Worm (Caenorhabditis elegans) whole organism, young adult: ENCODE measurements around the gene C03A3.2.

Source experiments
- B0035.1 ChIP-seq: sonication (generic microtip); optimal IDR thresholded peaks from 2 replicates; lab custom pipeline; 2016; ENCODE audit warnings: missing genetic modification characterization, mild to moderate bottlenecking, missing compliant biosample characterization, missing genotype, missing genetic modification reagents
- B0336.3 ChIP-seq: fragments of 200-800 bp; sonication (Bioruptor generic); IDR thresholded peaks from 2 replicates; pipeline ENCODE4 v1.3.6; 2022; ENCODE audit warnings: missing genetic modification characterization, missing compliant biosample characterization
- F33H1.4 ChIP-seq: fragments of 200-800 bp; sonication (Bioruptor generic); IDR thresholded peaks from 2 replicates; pipeline ENCODE4 v1.3.6; 2022; ENCODE audit warnings: missing genetic modification reagents, missing genetic modification characterization, missing compliant biosample characterization
- F52B5.7 ChIP-seq: sonication (generic microtip); optimal IDR thresholded peaks from 2 replicates; lab custom pipeline; 2016; ENCODE audit warnings: mild to moderate bottlenecking, missing genetic modification characterization, missing compliant biosample characterization
- K11D2.4 ChIP-seq: fragments of 200-800 bp; sonication (Bioruptor generic); IDR thresholded peaks from 2 replicates; pipeline ENCODE4 v1.3.6; 2022; ENCODE audit warnings: missing genetic modification reagents, missing genetic modification characterization, missing compliant biosample characterization
- K12H6.12 ChIP-seq: fragments of 200-800 bp; sonication (Bioruptor generic); optimal IDR thresholded peaks from 2 replicates; lab custom pipeline; 2018; ENCODE audit warnings: mild to moderate bottlenecking, missing genetic modification characterization, missing compliant biosample characterization
- T26A5.8 ChIP-seq: sonication (generic microtip); optimal IDR thresholded peaks from 2 replicates; lab custom pipeline; 2016; ENCODE audit warnings: missing genetic modification characterization, missing compliant biosample characterization
- Y53F4B.3 ChIP-seq: fragments of 200-800 bp; sonication (Bioruptor generic); IDR thresholded peaks from 2 replicates; pipeline ENCODE4 v1.3.6; 2022; ENCODE audit warnings: missing genetic modification reagents, missing genetic modification characterization, missing compliant biosample characterization
- Y79H2A.3 ChIP-seq: fragments of 200-800 bp; sonication (Bioruptor generic); conservative IDR thresholded peaks from 2 replicates; pipeline ENCODE4 v1.3.6; 2022; ENCODE audit warnings: missing genetic modification reagents, missing genetic modification characterization, missing compliant biosample characterization
- ZK185.1 ChIP-seq: sonication (generic microtip); optimal IDR thresholded peaks from 2 replicates; lab custom pipeline; 2016; ENCODE audit warnings: mild to moderate bottlenecking, missing genetic modification characterization, missing compliant biosample characterization; ENCODE audit not compliant: poor library complexity, severe bottlenecking
- atf-7 ChIP-seq: sonication (generic microtip); optimal IDR thresholded peaks from 2 replicates; lab custom pipeline; 2017; ENCODE audit warnings: mild to moderate bottlenecking, missing genetic modification characterization, missing compliant biosample characterization
- bed-2 ChIP-seq: fragments of 200-800 bp; sonication (Bioruptor generic); IDR thresholded peaks from 2 replicates; pipeline ENCODE4 v1.3.6; 2022; ENCODE audit warnings: missing genetic modification reagents, missing genetic modification characterization, missing compliant biosample characterization
- ccch-3 ChIP-seq: fragments of 200-800 bp; sonication (Bioruptor generic); optimal IDR thresholded peaks from 2 replicates; lab custom pipeline; 2018; ENCODE audit warnings: mild to moderate bottlenecking, missing genetic modification characterization, missing compliant biosample characterization
- cebp-1 ChIP-seq, 2 experiments: fragments of 200-800 bp in 1 of 2; sonication (Bioruptor generic) in 1 of 2; sonication (generic microtip) in 1 of 2; IDR thresholded peaks in 1 of 2; optimal IDR thresholded peaks in 1 of 2; 2 replicates each; pipeline versions ENCODE4 v1.3.6 to Lab custom; 2017 to 2022; ENCODE audit warnings: missing compliant biosample characterization in 2 of 2, missing genetic modification characterization in 2 of 2, mild to moderate bottlenecking in 1 of 2, missing genetic modification reagents in 1 of 2, moderate library complexity in 1 of 2
- cebp-2 ChIP-seq: fragments of 200-800 bp; sonication (Bioruptor generic); IDR thresholded peaks from 2 replicates; pipeline ENCODE4 v1.3.6; 2022; ENCODE audit warnings: missing genetic modification characterization, missing compliant biosample characterization
- ceh-79 ChIP-seq: sonication (generic microtip); optimal IDR thresholded peaks from 2 replicates; lab custom pipeline; 2017; ENCODE audit warnings: mild to moderate bottlenecking, missing genetic modification characterization, missing compliant biosample characterization
- dox-1 ChIP-seq: fragments of 200-800 bp; sonication (Bioruptor generic); IDR thresholded peaks from 2 replicates; pipeline ENCODE4 v1.3.6; 2022; ENCODE audit warnings: missing genetic modification reagents, missing genetic modification characterization, missing compliant biosample characterization
- egrh-3 ChIP-seq: fragments of 200-800 bp; sonication (Bioruptor generic); IDR thresholded peaks from 2 replicates; pipeline ENCODE4 v1.3.6; 2022; ENCODE audit warnings: missing genetic modification reagents, missing genetic modification characterization, missing compliant biosample characterization
- ekl-4 ChIP-seq: fragments of 200-800 bp; sonication (Bioruptor generic); IDR thresholded peaks from 2 replicates; pipeline ENCODE4 v1.3.6; 2022; ENCODE audit warnings: missing genetic modification reagents, missing genetic modification characterization, missing compliant biosample characterization
- fkh-3 ChIP-seq: sonication (generic microtip); optimal IDR thresholded peaks from 2 replicates; lab custom pipeline; 2016; ENCODE audit warnings: mild to moderate bottlenecking, missing genetic modification characterization, missing compliant biosample characterization
- gei-17 ChIP-seq: fragments of 200-800 bp; sonication (Bioruptor generic); optimal IDR thresholded peaks from 2 replicates; lab custom pipeline; 2018; ENCODE audit warnings: mild to moderate bottlenecking, missing genetic modification characterization, missing compliant biosample characterization
- hlh-26 ChIP-seq: fragments of 200-800 bp; sonication (Bioruptor generic); conservative IDR thresholded peaks from 2 replicates; pipeline ENCODE4 v1.3.6; 2022; ENCODE audit warnings: missing genetic modification reagents, missing genetic modification characterization, missing compliant biosample characterization
- hmg-1.2 ChIP-seq: fragments of 200-800 bp; sonication (Bioruptor generic); IDR thresholded peaks from 2 replicates; pipeline ENCODE4 v1.3.6; 2022; ENCODE audit warnings: missing genetic modification reagents, missing genetic modification characterization, missing compliant biosample characterization
- hmg-20 ChIP-seq: fragments of 200-800 bp; sonication (Bioruptor generic); IDR thresholded peaks from 2 replicates; pipeline ENCODE4 v1.3.6; 2022; ENCODE audit warnings: missing genetic modification reagents, missing genetic modification characterization, missing compliant biosample characterization
- let-607 ChIP-seq, 2 experiments: fragments of 200-800 bp in 1 of 2; sonication (Bioruptor generic) in 1 of 2; sonication (generic microtip) in 1 of 2; optimal IDR thresholded peaks; 2 replicates each; lab custom pipeline; 2016 to 2018; ENCODE audit warnings: mild to moderate bottlenecking in 2 of 2, missing compliant biosample characterization in 2 of 2, missing genetic modification characterization in 2 of 2, moderate library complexity in 2 of 2, missing genotype in 1 of 2
- lir-1 ChIP-seq: fragments of 200-800 bp; sonication (Bioruptor generic); conservative IDR thresholded peaks from 2 replicates; pipeline ENCODE4 v1.3.6; 2022; ENCODE audit warnings: missing genetic modification reagents, missing genetic modification characterization, missing compliant biosample characterization
- lsl-1 ChIP-seq: fragments of 200-800 bp; sonication (Bioruptor generic); optimal IDR thresholded peaks from 2 replicates; lab custom pipeline; 2018; ENCODE audit warnings: mild to moderate bottlenecking, missing genetic modification characterization, moderate library complexity, missing compliant biosample characterization
- madf-10 ChIP-seq: sonication (generic microtip); optimal IDR thresholded peaks from 2 replicates; lab custom pipeline; 2016; ENCODE audit warnings: mild to moderate bottlenecking, missing genetic modification characterization, missing compliant biosample characterization
- madf-3 ChIP-seq: fragments of 200-800 bp; sonication (Bioruptor generic); IDR thresholded peaks from 2 replicates; pipeline ENCODE4 v1.3.6; 2022; ENCODE audit warnings: missing genetic modification reagents, missing genetic modification characterization, missing compliant biosample characterization
- mes-4 ChIP-seq: sonication (generic microtip); optimal IDR thresholded peaks from 2 replicates; lab custom pipeline; 2016; ENCODE audit warnings: missing genotype, missing genetic modification characterization, missing compliant biosample characterization
- mxl-1 ChIP-seq: sonication (generic microtip); optimal IDR thresholded peaks from 2 replicates; lab custom pipeline; 2016; ENCODE audit warnings: missing genetic modification characterization, missing compliant biosample characterization
- nfya-2 ChIP-seq: fragments of 200-800 bp; sonication (Bioruptor generic); IDR thresholded peaks from 2 replicates; pipeline ENCODE4 v1.3.6; 2022; ENCODE audit warnings: missing genetic modification reagents, missing genetic modification characterization, missing compliant biosample characterization
- nfyb-1 ChIP-seq: fragments of 200-800 bp; sonication (Bioruptor generic); IDR thresholded peaks from 2 replicates; pipeline ENCODE4 v1.3.6; 2022; ENCODE audit warnings: missing genetic modification reagents, missing genetic modification characterization, missing compliant biosample characterization
- nhr-27 ChIP-seq: fragments of 200-800 bp; sonication (Bioruptor generic); optimal IDR thresholded peaks from 2 replicates; lab custom pipeline; 2018; ENCODE audit warnings: mild to moderate bottlenecking, missing genetic modification characterization, moderate library complexity, missing compliant biosample characterization
- rcor-1 ChIP-seq: fragments of 200-800 bp; sonication (Bioruptor generic); IDR thresholded peaks from 2 replicates; pipeline ENCODE4 v1.3.6; 2022; ENCODE audit warnings: missing genetic modification reagents, missing genetic modification characterization, missing compliant biosample characterization
- rec-8 ChIP-seq, 2 experiments: sonication (generic microtip); optimal IDR thresholded peaks; 2 replicates each; lab custom pipeline; 2016; ENCODE audit warnings: mild to moderate bottlenecking in 2 of 2, missing genetic modification characterization in 2 of 2, missing genetic modification reagents in 2 of 2, missing genotype in 2 of 2, missing biosample characterization in 1 of 2, missing compliant biosample characterization in 1 of 2, moderate library complexity in 1 of 2
- rpc-1 ChIP-seq, 2 experiments: fragments of 150-350 bp in 1 of 2; sonication (generic microtip) in 1 of 2; optimal IDR thresholded peaks; 2 replicates each; lab custom pipeline; 2014 to 2018; ENCODE audit warnings: missing biosample characterization in 1 of 2, missing genetic modification characterization in 1 of 2, missing genetic modification reagents in 1 of 2, missing genotype in 1 of 2
- sdz-38 ChIP-seq: sonication (generic microtip); optimal IDR thresholded peaks from 2 replicates; lab custom pipeline; 2016; ENCODE audit warnings: missing genotype, missing genetic modification characterization, missing compliant biosample characterization
- snpc-1.3 ChIP-seq: sonication (generic microtip); optimal IDR thresholded peaks from 2 replicates; lab custom pipeline; 2017; ENCODE audit warnings: missing genetic modification characterization, mild to moderate bottlenecking, missing compliant biosample characterization, antibody characterized with exemption, moderate library complexity, missing genotype, missing genetic modification reagents; ENCODE audit not compliant: insufficient read depth
- snpc-3.4 ChIP-seq: sonication (generic microtip); optimal IDR thresholded peaks from 2 replicates; lab custom pipeline; 2017; ENCODE audit warnings: missing genetic modification characterization, mild to moderate bottlenecking, missing compliant biosample characterization, antibody characterized with exemption, moderate library complexity, missing genotype, missing genetic modification reagents
- tbp1 ChIP-seq: fragments of 200-800 bp; sonication (Bioruptor generic); optimal IDR thresholded peaks from 2 replicates; lab custom pipeline; 2018; ENCODE audit warnings: mild to moderate bottlenecking, missing genetic modification characterization, missing compliant biosample characterization
- tbx-9 ChIP-seq: sonication (generic microtip); optimal IDR thresholded peaks from 2 replicates; lab custom pipeline; 2016; ENCODE audit warnings: borderline replicate concordance, missing genetic modification characterization, inconsistent platforms, missing compliant biosample characterization
- zim-3 ChIP-seq: sonication (generic microtip); optimal IDR thresholded peaks from 2 replicates; lab custom pipeline; 2017; ENCODE audit warnings: mild to moderate bottlenecking, missing genetic modification characterization, moderate library complexity, missing compliant biosample characterization
- ztf-25 ChIP-seq: fragments of 200-800 bp; sonication (Bioruptor generic); IDR thresholded peaks from 2 replicates; pipeline ENCODE4 v1.3.6; 2022; ENCODE audit warnings: missing genetic modification reagents, missing genetic modification characterization, missing compliant biosample characterization
- ztf-28 ChIP-seq: fragments of 200-800 bp; sonication (Bioruptor generic); IDR thresholded peaks from 2 replicates; pipeline ENCODE4 v1.3.6; 2022; ENCODE audit warnings: missing genetic modification reagents, missing genetic modification characterization, missing compliant biosample characterization
- ztf-6 ChIP-seq: fragments of 200-800 bp; sonication (Bioruptor generic); IDR thresholded peaks from 2 replicates; pipeline ENCODE4 v1.3.6; 2022; ENCODE audit warnings: missing genetic modification reagents, missing genetic modification characterization, missing compliant biosample characterization

C03A3.2 gene

ce11 chrX:11252429-11252828 is 10.2 kb upstream of the C03A3.2 start (continued):
- TF ChIP-seq mxl-1 (tag; lab: Kevin White, UChicago) (peak; percentile 65), nhr-27 (tag; lab: Kevin White, UChicago) (no peak), ceh-79 (tag; lab: Kevin White, UChicago) (no peak), cebp-1 (GFP tag; IDR thresholded peaks at IDR 0.05; lab: Robert Waterston, UW) (no peak), cebp-1 (tag; optimal IDR thresholded peaks at IDR 0.05; lab: Kevin White, UChicago) (no peak), Y53F4B.3 (GFP tag; lab: Robert Waterston, UW) (peak; percentile 63), bed-2 (GFP tag; lab: Robert Waterston, UW) (no peak), dox-1 (no peak), fkh-3 (tag; lab: Kevin White, UChicago) (no peak), F33H1.4 (GFP tag; lab: Robert Waterston, UW) (no peak), nfya-2 (GFP tag; lab: Robert Waterston, UW) (no peak), ztf-6 (no peak), madf-3 (GFP tag; lab: Robert Waterston, UW) (no peak), K12H6.12 (tag; lab: Kevin White, UChicago) (peak; percentile 55), hmg-1.2 (peak; percentile 76), B0035.1 (tag; lab: Kevin White, UChicago) (peak; percentile 57), F52B5.7 (no peak), hlh-26 (GFP tag; lab: Robert Waterston, UW) (no peak), ccch-3 (no peak), cebp-2 (GFP tag; lab: Robert Waterston, UW) (no peak), K11D2.4 (GFP tag; lab: Robert Waterston, UW) (no peak), rcor-1 (peak; percentile 41; the same call in 1 of the 2 replicates), ztf-28 (GFP tag; lab: Robert Waterston, UW) (0 out of 2 replicates have a peak, but pooled peaks have one; percentile 50), snpc-3.4 (tag; lab: Kevin White, UChicago) (peak; percentile 80), gei-17 (GFP tag; lab: Kevin White, UChicago) (no peak), tbx-9 (tag; lab: Kevin White, UChicago) (no peak), Y79H2A.3 (GFP tag; lab: Robert Waterston, UW) (no peak), B0336.3 (GFP tag; lab: Robert Waterston, UW) (no peak), atf-7 (tag; lab: Kevin White, UChicago) (no peak), zim-3 (tag; lab: Kevin White, UChicago) (no peak), tbp1 (GFP tag; lab: Kevin White, UChicago) (peak; percentile 91), snpc-1.3 (tag; lab: Kevin White, UChicago) (peak; percentile 30), rec-8 (tag; optimal IDR thresholded peaks at IDR 0.05; lab: Kevin White, UChicago) (peak; percentile 70 to 88), egrh-3 (peak; percentile 23; the same call in 1 of the 2 replicates), let-607 (tag; optimal IDR thresholded peaks at IDR 0.05; lab: Kevin White, UChicago) (peak in 1 of 2 experiments; percentile 42), lir-1 (no peak), nfyb-1 (GFP tag; lab: Robert Waterston, UW) (peak; percentile 77; the same call in 1 of the 2 replicates), ztf-25 (peak; percentile 86), T26A5.8 (no peak), hmg-20 (GFP tag; lab: Robert Waterston, UW) (no peak), madf-10 (tag; lab: Kevin White, UChicago) (peak; percentile 64), lsl-1 (GFP tag; lab: Kevin White, UChicago) (no peak), mes-4 (tag; lab: Kevin White, UChicago) (peak; percentile 77), rpc-1 (optimal IDR thresholded peaks at IDR 0.05; lab: Kevin White, UChicago) (peak; percentile 91), rpc-1 (tag; optimal IDR thresholded peaks at IDR 0.05; lab: Kevin White, UChicago) (peak; percentile 94), sdz-38 (tag; lab: Kevin White, UChicago) (no peak), ekl-4 (GFP tag; lab: Robert Waterston, UW) (no peak), ZK185.1 (tag; lab: Kevin White, UChicago) (peak; percentile 88)
